Fruit fly (Drosophila melanogaster): Measurements from ENCODE around the gene Ubc6.
A peak's percentile ranks its signal among the peaks of the same experiment; 100 is the strongest.

The Ubc6 gene

DNA sequence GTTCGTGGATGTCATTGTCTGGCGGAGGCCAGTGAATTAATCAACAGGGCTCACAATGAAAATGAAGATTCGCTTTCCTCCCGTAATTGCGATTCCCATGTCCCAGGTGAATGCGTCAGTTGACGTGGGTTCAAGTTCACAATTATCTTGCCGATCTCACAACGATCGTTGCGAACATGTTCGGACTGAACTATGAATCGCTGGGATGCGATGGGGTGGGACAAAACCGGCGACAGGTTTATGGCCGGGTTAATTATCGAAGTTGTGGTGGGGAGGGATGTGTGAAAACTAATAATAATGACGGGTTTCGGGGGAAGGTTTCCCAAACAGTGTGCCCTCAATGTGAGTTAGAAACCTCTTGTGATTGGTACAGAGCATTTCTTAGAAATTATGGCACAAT, 7.6 kb upstream of the Ubc6 start:
- TF ChIP-seq EcR (GFP tag; optimal IDR thresholded peaks at IDR 0.05) (no peak), Dll (optimal IDR thresholded peaks at IDR 0.05) (no peak), pan (optimal IDR thresholded peaks at IDR 0.05) (no peak), psq (optimal IDR thresholded peaks at IDR 0.05) (no peak), usp (GFP tag; optimal IDR thresholded peaks at IDR 0.05) (no peak), CG8478 (optimal IDR thresholded peaks at IDR 0.05) (no peak)

DNA sequence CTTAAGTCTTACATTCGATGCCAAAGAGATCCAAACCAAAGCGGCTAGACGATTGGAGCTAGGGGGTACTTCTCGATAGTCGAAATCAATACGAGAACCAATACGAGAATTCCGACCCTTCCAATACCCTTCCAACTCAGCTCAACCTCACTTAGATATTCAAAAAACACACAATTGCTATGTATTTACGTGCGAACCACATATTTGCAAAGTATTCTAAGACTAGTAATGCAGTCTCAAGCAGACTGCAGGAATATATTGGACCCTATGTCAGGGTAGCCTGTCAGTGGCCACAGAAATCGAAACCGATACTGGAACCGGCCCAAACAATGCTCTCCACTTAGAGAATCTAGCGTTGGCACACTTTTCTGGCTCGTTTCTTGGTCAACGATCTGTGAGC, 5.3 kb upstream of the Ubc6 start:
- TF ChIP-seq usp (GFP tag; optimal IDR thresholded peaks at IDR 0.05) (no peak), EcR (GFP tag; optimal IDR thresholded peaks at IDR 0.05) (no peak)

DNA sequence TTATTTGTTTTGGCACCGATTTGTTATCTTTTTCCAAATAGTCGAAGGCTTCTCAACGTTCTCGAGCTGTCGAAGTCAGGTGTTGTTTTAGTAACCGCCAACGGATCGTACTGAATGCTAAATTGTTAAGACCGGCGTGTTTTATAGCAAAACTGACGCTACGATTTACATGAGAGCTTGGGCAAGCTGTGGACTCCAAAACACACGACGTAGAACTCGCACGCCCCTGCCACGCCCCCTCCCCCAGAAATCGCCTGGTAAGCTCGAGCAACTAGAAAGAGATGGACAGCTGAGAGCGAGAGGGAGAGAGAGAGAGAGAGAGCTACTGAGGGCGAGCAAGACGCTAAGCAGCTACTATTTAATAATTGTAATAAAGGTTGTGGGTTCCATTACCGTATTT, 2.7 kb upstream of the Ubc6 start, which contains the start of gene Jhbp3:
Gene Jhbp3, minus strand, starts transcription at position 101 of the 400 bp plus-strand sequence.
- TF ChIP-seq usp (GFP tag; optimal IDR thresholded peaks at IDR 0.05) (no peak), Dll (optimal IDR thresholded peaks at IDR 0.05) (no peak), CG8478 (optimal IDR thresholded peaks at IDR 0.05) (no peak), psq (optimal IDR thresholded peaks at IDR 0.05) (no peak), EcR (GFP tag; optimal IDR thresholded peaks at IDR 0.05) (no peak), pan (optimal IDR thresholded peaks at IDR 0.05) (no peak)

DNA sequence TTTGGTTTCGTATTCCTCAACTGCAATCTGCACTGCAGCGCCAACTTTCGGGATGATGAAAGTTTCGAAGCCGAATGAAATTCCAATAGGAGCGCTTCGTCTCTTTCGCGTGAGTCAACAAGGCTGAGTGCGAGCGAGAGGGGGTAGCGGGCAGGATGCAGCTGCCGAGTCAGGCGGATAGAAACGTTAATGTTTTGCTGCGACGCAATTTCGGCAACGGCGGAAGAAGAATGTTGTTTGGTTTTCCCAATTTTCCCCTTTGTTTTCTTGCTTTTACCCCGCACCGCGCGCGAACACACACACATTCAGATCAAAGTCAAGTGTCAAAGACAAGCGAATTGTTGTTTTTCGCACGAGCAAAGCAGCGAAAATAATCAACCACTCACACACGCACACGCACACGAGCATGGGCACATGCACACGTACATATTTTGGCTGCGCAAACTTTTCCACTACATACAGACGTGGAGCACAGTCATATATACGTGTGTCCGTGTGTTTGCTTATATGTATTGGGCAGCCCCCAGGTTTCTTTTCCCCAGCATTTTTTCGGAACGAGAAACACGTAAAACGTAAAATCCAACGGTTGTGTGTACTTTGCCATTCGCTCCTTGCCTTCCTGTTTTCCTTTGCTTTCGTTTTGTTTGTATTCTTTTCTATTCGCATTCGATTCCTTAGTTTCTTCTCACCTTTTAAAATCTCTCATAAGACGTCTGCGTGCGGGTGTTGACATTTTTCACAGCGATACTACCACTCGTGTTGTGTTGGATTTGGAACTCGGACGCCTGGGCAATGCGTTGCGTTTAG, 515 bp downstream of the Ubc6 start:
- peak; percentile 4 for TF ChIP-seq CG8478 (optimal IDR thresholded peaks at IDR 0.05)
- no peak for TF ChIP-seq usp (GFP tag; optimal IDR thresholded peaks at IDR 0.05)

DNA sequence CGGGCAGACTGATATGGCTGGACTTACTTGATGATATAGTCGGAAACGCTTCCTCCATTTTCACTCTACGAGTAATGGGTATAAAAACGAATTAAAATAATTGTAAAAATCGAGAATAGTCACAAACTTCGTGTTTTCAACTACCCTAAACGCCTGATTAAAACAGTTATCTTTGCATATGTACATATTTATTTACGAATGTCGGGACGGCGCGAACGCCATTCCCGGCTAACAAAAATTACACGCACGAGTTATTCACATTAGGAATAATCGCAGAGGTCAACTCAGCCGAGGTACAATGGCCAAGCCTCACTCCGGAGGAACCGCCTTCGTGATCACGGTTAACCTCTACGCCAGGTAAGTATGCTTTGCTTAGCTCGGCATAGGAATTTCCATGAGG, 4.8 kb downstream of the Ubc6 start:
- no peak for TF ChIP-seq usp (GFP tag; optimal IDR thresholded peaks at IDR 0.05)
- TF ChIP-seq EcR (GFP tag; optimal IDR thresholded peaks at IDR 0.05), result no peak
- no peak for TF ChIP-seq psq (optimal IDR thresholded peaks at IDR 0.05)
- TF ChIP-seq CG8478 (optimal IDR thresholded peaks at IDR 0.05), result no peak
- TF ChIP-seq pan (optimal IDR thresholded peaks at IDR 0.05), result no peak
- TF ChIP-seq Dll (optimal IDR thresholded peaks at IDR 0.05), result no peak

DNA sequence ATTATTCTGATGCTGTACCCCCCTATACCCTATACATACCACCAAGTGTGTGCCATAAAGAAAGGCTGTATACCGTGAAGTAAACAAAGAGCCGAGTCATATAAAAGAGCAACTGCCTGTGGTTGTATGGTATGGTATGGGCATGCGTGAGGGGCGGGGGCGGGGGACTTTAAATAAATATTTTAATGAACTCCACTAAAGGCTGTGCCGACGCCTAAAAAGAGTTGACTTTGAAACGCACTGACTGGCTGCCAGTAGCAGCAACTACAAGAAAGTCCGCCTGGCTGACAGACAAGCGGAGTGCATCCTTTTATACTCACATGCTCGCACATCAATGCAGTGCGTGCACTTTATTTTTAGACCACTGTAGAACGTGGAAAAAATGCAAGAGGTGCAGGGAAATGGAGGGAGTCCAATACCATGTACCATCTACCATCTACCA, 38.0 kb downstream of the Ubc6 start:
- no peak for TF ChIP-seq EcR (GFP tag; optimal IDR thresholded peaks at IDR 0.05)
- TF ChIP-seq Dll (optimal IDR thresholded peaks at IDR 0.05), result no peak
- no peak for TF ChIP-seq usp (GFP tag; optimal IDR thresholded peaks at IDR 0.05)
- no peak for TF ChIP-seq pan (optimal IDR thresholded peaks at IDR 0.05)
- TF ChIP-seq psq (optimal IDR thresholded peaks at IDR 0.05), result no peak
- TF ChIP-seq CG8478 (optimal IDR thresholded peaks at IDR 0.05), result no peak

DNA sequence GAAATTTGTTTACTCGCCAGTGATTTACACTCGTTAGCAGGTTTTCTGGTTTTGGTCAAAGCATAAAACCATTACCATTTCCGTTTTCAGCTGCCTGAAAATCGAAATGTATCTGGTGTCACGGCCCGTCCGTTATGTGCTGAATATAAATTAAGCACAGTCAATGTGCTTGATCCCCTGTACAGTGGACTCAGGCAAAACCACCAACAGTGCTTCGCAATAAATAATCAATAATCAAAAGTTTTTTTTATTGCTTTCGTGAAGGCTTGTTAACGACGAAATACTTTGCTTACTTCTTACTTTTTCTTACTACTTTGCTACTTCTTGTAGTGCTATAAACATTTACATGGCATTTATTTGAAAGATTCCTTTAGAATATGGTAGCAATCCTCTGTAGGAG, 39.3 kb downstream of the Ubc6 start:
- TF ChIP-seq psq (optimal IDR thresholded peaks at IDR 0.05) (no peak), Dll (optimal IDR thresholded peaks at IDR 0.05) (no peak), usp (GFP tag; optimal IDR thresholded peaks at IDR 0.05) (no peak), EcR (GFP tag; optimal IDR thresholded peaks at IDR 0.05) (no peak), pan (optimal IDR thresholded peaks at IDR 0.05) (no peak), CG8478 (optimal IDR thresholded peaks at IDR 0.05) (no peak)

DNA sequence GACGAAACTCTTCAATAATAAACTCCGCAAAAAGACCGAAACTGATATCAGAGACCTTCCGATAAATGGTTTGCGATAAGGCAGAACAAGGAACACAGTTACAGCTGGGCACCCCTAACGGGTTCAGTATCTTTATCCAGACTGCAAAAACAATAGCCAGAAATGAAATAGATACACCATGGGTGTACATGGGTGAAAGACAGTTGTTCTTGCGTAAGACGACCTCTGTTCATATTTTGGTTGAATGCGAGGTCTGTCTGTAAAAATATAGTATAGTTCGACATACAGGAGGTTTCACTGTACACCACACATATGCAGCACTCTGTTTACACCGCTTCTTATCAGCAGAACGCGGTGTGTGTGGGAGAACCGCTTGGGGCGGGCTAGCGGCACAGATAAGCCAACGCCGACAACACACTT, 40.3 kb downstream of the Ubc6 start:
- TF ChIP-seq psq (optimal IDR thresholded peaks at IDR 0.05), result no peak
- TF ChIP-seq EcR (GFP tag; optimal IDR thresholded peaks at IDR 0.05), result no peak
- no peak for TF ChIP-seq Dll (optimal IDR thresholded peaks at IDR 0.05)
- TF ChIP-seq usp (GFP tag; optimal IDR thresholded peaks at IDR 0.05), result no peak

DNA sequence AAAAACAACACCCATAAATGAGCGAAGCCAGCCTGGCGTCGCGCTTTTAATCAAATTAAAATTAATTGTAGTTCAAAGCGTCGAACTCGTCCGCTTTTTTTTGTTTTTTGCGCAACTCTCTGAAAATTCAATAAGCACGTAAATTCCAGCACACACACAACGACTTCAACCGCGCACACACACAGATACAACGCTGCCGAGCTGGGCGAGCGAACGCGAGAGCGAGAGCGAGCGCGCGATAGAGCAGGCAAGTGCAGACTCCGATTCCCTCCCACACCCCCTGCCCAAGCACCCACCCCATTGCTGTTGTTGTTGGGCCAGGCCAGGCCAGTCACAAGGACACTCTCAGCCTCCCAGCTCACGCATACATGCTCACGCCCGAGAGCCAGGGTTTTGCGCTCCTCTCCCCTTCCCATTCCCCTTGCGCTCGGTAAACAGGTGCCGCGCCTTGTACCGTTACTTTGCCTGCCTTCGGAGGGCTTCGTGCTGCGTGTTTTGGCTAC, 41.6 kb downstream of the Ubc6 start:
- TF ChIP-seq pan (optimal IDR thresholded peaks at IDR 0.05), result no peak
- peak; percentile 29 for TF ChIP-seq CG8478 (optimal IDR thresholded peaks at IDR 0.05)

DNA sequence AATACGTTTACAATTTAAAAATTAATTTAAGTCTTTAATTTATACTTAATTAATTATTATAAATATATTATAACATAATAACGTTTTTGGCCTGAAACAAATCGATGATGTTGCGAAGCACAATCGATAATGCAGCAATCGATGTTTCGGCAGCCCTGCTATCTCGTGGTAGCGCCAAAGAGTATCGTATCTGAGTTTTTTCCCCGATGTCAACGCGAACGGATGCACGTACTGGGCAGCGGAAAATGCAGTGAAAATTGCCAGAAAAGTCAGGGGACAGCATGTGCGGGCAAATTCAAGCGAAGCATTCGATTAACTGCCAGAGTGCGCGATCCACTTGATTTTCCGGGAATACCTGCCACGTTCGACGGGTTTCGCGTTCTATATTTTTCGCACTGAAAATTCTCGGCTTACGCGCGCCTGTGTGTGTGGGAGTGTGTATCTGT, 42.1 kb downstream of the Ubc6 start, which contains the start of gene Cdep:
Gene Cdep, plus strand, starts transcription at position 188 of the 446 bp plus-strand sequence.
- TF ChIP-seq usp (GFP tag; optimal IDR thresholded peaks at IDR 0.05), result no peak
- TF ChIP-seq EcR (GFP tag; optimal IDR thresholded peaks at IDR 0.05), result no peak
- TF ChIP-seq pan (optimal IDR thresholded peaks at IDR 0.05), result no peak
- TF ChIP-seq psq (optimal IDR thresholded peaks at IDR 0.05), result no peak
- TF ChIP-seq Dll (optimal IDR thresholded peaks at IDR 0.05), result no peak
- TF ChIP-seq CG8478 (optimal IDR thresholded peaks at IDR 0.05), result no peak

DNA sequence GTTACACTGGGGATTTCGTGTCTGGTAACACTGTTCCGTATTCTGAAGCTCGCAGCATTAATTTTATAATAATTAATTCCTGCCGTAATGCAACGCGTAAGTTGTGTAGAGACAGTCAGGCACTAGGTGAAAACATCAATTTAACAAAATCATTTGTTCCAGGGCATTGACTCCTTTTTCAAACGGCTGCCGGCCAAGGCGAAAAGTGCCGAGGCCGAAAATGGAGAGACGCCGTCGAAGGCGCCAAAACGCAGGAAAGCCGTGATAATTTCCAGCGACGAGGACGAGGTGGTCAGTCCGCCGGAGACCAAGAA, 45.9 kb downstream of the Ubc6 start:
- TF ChIP-seq psq (optimal IDR thresholded peaks at IDR 0.05) (no peak), usp (GFP tag; optimal IDR thresholded peaks at IDR 0.05) (no peak), Dll (optimal IDR thresholded peaks at IDR 0.05) (no peak), EcR (GFP tag; optimal IDR thresholded peaks at IDR 0.05) (no peak), CG8478 (optimal IDR thresholded peaks at IDR 0.05) (no peak), pan (optimal IDR thresholded peaks at IDR 0.05) (no peak)

DNA sequence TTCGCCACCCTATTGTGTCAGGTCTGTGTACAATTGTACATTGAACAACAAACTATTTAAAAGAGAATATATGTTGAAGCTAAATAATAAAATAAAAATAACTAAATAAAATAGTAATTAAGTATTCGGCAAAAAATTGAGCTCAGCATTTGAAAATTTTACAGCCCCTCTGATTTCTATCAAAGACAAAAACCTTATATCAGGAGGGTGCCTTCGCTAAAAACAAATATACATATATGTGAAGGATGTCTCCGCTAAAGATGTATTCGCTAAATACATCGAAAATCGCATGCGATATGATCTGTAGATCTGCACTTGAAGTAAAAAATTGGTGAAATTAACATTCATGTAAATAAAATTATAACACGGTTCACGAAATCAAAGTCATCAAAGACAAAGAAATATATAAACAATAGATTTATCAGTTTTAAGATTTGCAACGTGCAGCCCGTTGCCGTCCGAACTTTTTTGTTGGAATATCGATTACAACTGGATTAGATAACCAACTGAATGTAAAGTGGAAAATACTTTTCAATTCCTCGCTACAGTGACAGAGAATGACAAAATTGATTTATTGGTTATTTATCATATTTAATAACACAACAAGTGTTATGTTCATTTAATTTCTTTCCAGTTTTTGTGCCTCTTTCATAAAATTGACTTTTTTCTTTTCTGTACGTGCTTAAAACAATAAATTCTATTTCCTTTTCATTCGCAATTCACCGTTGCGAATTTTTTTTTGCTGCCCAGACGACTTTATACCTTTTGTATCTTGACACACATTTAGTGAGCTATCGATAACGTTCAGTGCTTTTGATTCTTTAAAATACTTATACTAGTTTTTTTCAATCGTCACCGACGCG, 46.5 kb downstream of the Ubc6 start, which contains the start of gene Gnf1:
Gene Gnf1, plus strand, starts transcription at position 859 of the 863 bp plus-strand sequence.
- TF ChIP-seq psq (optimal IDR thresholded peaks at IDR 0.05) (no peak), pan (optimal IDR thresholded peaks at IDR 0.05) (no peak), usp (GFP tag; optimal IDR thresholded peaks at IDR 0.05) (no peak), EcR (GFP tag; optimal IDR thresholded peaks at IDR 0.05) (no peak), CG8478 (optimal IDR thresholded peaks at IDR 0.05) (no peak), Dll (optimal IDR thresholded peaks at IDR 0.05) (no peak)

Data from whole organism.